Fruit fly (Drosophila melanogaster): ENCODE data around the gene CG5068.

- TF ChIP-seq CG8478 (optimal IDR thresholded peaks at IDR 0.05): no peak
- TF ChIP-seq CTCF (optimal IDR thresholded peaks at IDR 0.05): no peak
Observed at dm6 chr3L:9009738-9010137, 23.2 kb downstream of the CG5068 start, which contains the start of gene CG5194.
